Worm (Caenorhabditis elegans) whole organism, L3 larva: ENCODE data around the gene vps-11.

ENCODE experiments used
- egl-27 ChIP-seq: sonication (generic microtip); optimal IDR thresholded peaks from 4 replicates; lab custom pipeline; 2017; ENCODE audit warnings: missing biosample characterization, missing genetic modification reagents, missing genetic modification characterization
- elt-2 ChIP-seq: sonication (generic microtip); optimal IDR thresholded peaks from 2 replicates; lab custom pipeline; 2016; ENCODE audit warnings: missing genetic modification reagents, mild to moderate bottlenecking, missing genetic modification characterization, missing compliant biosample characterization
- nfya-1 ChIP-seq: sonication (generic microtip); optimal IDR thresholded peaks from 2 replicates; lab custom pipeline; 2017; ENCODE audit warnings: missing genetic modification characterization, mild to moderate bottlenecking, missing compliant biosample characterization, antibody characterized with exemption, moderate library complexity; ENCODE audit not compliant: insufficient read depth
- nhr-11 ChIP-seq: fragments of 150-350 bp; optimal IDR thresholded peaks from 2 replicates; lab custom pipeline; 2014; ENCODE audit warnings: missing biosample characterization, missing genetic modification characterization
- nhr-12 ChIP-seq: fragments of 150-350 bp; optimal IDR thresholded peaks from 2 replicates; lab custom pipeline; 2014; ENCODE audit warnings: missing biosample characterization, missing genetic modification characterization
- nhr-237 ChIP-seq: fragments of 150-350 bp; optimal IDR thresholded peaks from 2 replicates; lab custom pipeline; 2014; ENCODE audit warnings: missing biosample characterization, missing genetic modification characterization
- nhr-28 ChIP-seq: fragments of 150-350 bp; optimal IDR thresholded peaks from 2 replicates; lab custom pipeline; 2014; ENCODE audit warnings: missing biosample characterization, missing genetic modification characterization
- sea-2 ChIP-seq: fragments of 150-350 bp; sonication (generic microtip); optimal IDR thresholded peaks from 4 replicates; lab custom pipeline; 2014; ENCODE audit warnings: missing biosample characterization, missing genetic modification reagents, missing genetic modification characterization
- skn-1 ChIP-seq: fragments of 150-350 bp; optimal IDR thresholded peaks from 2 replicates; lab custom pipeline; 2014; ENCODE audit warnings: missing biosample characterization, missing genetic modification characterization
- ztf-11 ChIP-seq: fragments of 150-350 bp; optimal IDR thresholded peaks from 2 replicates; lab custom pipeline; 2014; ENCODE audit warnings: missing biosample characterization, missing genetic modification characterization

DNA sequence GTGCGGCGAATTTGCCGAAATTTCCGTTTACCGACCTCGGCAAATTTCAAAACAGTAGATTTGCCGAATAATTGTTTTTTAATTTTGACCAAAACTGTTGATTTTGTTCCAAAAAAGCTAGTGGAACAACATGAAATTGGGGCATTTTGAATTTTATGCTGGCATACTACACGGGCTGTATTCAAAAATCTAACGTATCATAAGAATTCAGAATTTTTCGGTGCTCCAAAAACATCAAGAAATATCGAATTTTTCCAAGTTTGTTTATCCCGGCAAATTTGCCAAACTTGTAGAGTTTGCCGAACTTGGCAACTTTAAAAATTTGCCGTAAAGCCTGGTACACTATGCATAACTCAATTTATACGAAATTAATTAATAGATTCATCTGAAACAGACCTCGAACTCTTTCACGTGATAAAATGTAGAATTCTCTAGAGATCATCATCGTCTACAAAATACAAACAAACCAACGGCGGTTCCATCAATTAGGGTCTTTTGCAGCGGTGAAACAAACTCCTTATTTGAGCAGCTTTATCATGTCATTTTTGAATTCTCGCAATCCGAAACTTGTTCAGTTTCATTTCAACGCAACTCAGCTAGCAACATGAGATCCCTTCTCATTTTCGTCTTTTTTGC is 15.5 kb upstream of the vps-11 start, which contains the start of gene R06F6.14:
- TF ChIP-seq sea-2 (GFP tag; lab: Kevin White, UChicago) (no peak), nhr-11 (tag; lab: Kevin White, UChicago) (no peak), nhr-237 (tag; lab: Kevin White, UChicago) (no peak), nhr-28 (no peak), nhr-12 (no peak), skn-1 (tag; lab: Kevin White, UChicago) (no peak), egl-27 (no peak), nfya-1 (tag; lab: Kevin White, UChicago) (no peak), elt-2 (tag; lab: Kevin White, UChicago) (no peak), ztf-11 (tag; lab: Kevin White, UChicago) (no peak)
